Worm (Caenorhabditis elegans) whole organism, L1 larva: ENCODE results near the gene C44B7.5.

Source experiments
- C34B4.2 ChIP-seq: sonication (generic microtip); optimal IDR thresholded peaks from 2 replicates; lab custom pipeline; 2017; ENCODE audit warnings: mild to moderate bottlenecking, missing genetic modification characterization, missing compliant biosample characterization
- Y116A8C.19 ChIP-seq: sonication (generic microtip); optimal IDR thresholded peaks from 2 replicates; lab custom pipeline; 2016; ENCODE audit warnings: missing compliant biosample characterization, missing genetic modification characterization, borderline replicate concordance
- alr-1 ChIP-seq: fragments of 200-800 bp; sonication (Bioruptor generic); optimal IDR thresholded peaks from 2 replicates; lab custom pipeline; 2018; ENCODE audit warnings: borderline replicate concordance, mild to moderate bottlenecking, missing genetic modification characterization, missing compliant biosample characterization
- aly-2 ChIP-seq: fragments of 150-350 bp; optimal IDR thresholded peaks from 2 replicates; lab custom pipeline; 2014; ENCODE audit warnings: missing biosample characterization, missing genetic modification characterization
- ceh-63 ChIP-seq: fragments of 200-800 bp; sonication (Bioruptor generic); optimal IDR thresholded peaks from 2 replicates; lab custom pipeline; 2018; ENCODE audit warnings: mild to moderate bottlenecking, missing genetic modification characterization, missing compliant biosample characterization
- ceh-8 ChIP-seq: fragments of 200-800 bp; sonication (Bioruptor generic); optimal IDR thresholded peaks from 2 replicates; lab custom pipeline; 2018; ENCODE audit warnings: mild to moderate bottlenecking, missing genetic modification characterization, moderate library complexity, missing compliant biosample characterization
- ceh-88 ChIP-seq: fragments of 200-800 bp; sonication (Bioruptor generic); IDR thresholded peaks from 2 replicates; pipeline ENCODE4 v1.3.6; 2022; ENCODE audit warnings: missing genetic modification characterization, missing compliant biosample characterization
- ces-1 ChIP-seq: fragments of 150-350 bp; optimal IDR thresholded peaks from 2 replicates; lab custom pipeline; 2014; ENCODE audit warnings: missing biosample characterization, missing genetic modification reagents, missing genetic modification characterization
- dsc-1 ChIP-seq: sonication (generic microtip); optimal IDR thresholded peaks from 2 replicates; lab custom pipeline; 2016; ENCODE audit warnings: mild to moderate bottlenecking, missing genetic modification characterization, missing compliant biosample characterization
- efl-1 ChIP-seq, 4 experiments: fragments of 150-350 bp; optimal IDR thresholded peaks in 3 of 4; peaks in 1 of 4; 1 replicate in 1 of 4; 2 replicates in 3 of 4; lab custom pipeline; 2014; ENCODE audit warnings: missing biosample characterization in 2 of 4, missing genetic modification characterization in 2 of 4, missing genetic modification reagents in 2 of 4
- elt-2 ChIP-seq: sonication (generic microtip); optimal IDR thresholded peaks from 2 replicates; lab custom pipeline; 2016; ENCODE audit warnings: missing genetic modification characterization, mild to moderate bottlenecking, inconsistent platforms, missing compliant biosample characterization, missing genetic modification reagents
- elt-3 ChIP-seq, 6 experiments: fragments of 150-350 bp in 1 of 6; sonication (generic microtip); optimal IDR thresholded peaks; 2 replicates each; lab custom pipeline; 2017 to 2018; ENCODE audit warnings: missing biosample characterization in 6 of 6, missing genetic modification characterization in 6 of 6, inconsistent platforms in 1 of 6
- fkh-10 ChIP-seq: sonication (generic microtip); optimal IDR thresholded peaks from 2 replicates; lab custom pipeline; 2017; ENCODE audit warnings: missing biosample characterization, missing genetic modification reagents, missing genetic modification characterization
- fos-1 ChIP-seq: fragments of 150-350 bp; optimal IDR thresholded peaks from 2 replicates; lab custom pipeline; 2014; ENCODE audit warnings: missing biosample characterization, missing genetic modification characterization
- grh-1 ChIP-seq: fragments of 200-800 bp; sonication (Bioruptor generic); IDR thresholded peaks from 2 replicates; pipeline ENCODE4 v1.3.6; 2022; ENCODE audit warnings: missing genetic modification reagents, missing genetic modification characterization, missing compliant biosample characterization
- hlh-4 ChIP-seq: sonication (generic microtip); optimal IDR thresholded peaks from 2 replicates; lab custom pipeline; 2016; ENCODE audit warnings: mild to moderate bottlenecking, missing genetic modification characterization, missing compliant biosample characterization
- hpl-2 ChIP-seq: fragments of 150-350 bp; optimal IDR thresholded peaks from 2 replicates; lab custom pipeline; 2014; ENCODE audit warnings: missing biosample characterization, missing genetic modification reagents, missing genetic modification characterization
- isw-1 ChIP-seq: fragments of 200-800 bp; sonication (Bioruptor generic); IDR thresholded peaks from 2 replicates; pipeline ENCODE4 v1.3.6; 2022; ENCODE audit warnings: missing genetic modification characterization, missing compliant biosample characterization
- jun-1 ChIP-seq: fragments of 150-350 bp; optimal IDR thresholded peaks from 2 replicates; lab custom pipeline; 2014; ENCODE audit warnings: missing biosample characterization, missing genetic modification reagents, missing genetic modification characterization
- lin-13 ChIP-seq: fragments of 150-350 bp; optimal IDR thresholded peaks from 2 replicates; lab custom pipeline; 2014; ENCODE audit warnings: missing biosample characterization, missing genetic modification reagents, missing genetic modification characterization
- lin-35 ChIP-seq, 2 experiments: fragments of 150-350 bp; optimal IDR thresholded peaks; 2 replicates each; lab custom pipeline; 2014; ENCODE audit warnings: missing biosample characterization in 2 of 2, missing genetic modification characterization in 2 of 2, missing genetic modification reagents in 2 of 2
- lin-39 ChIP-seq: fragments of 150-350 bp; optimal IDR thresholded peaks from 2 replicates; lab custom pipeline; 2014; ENCODE audit warnings: missing biosample characterization, missing genetic modification reagents, missing genetic modification characterization
- lir-3 ChIP-seq: sonication (generic microtip); optimal IDR thresholded peaks from 2 replicates; lab custom pipeline; 2016; ENCODE audit warnings: mild to moderate bottlenecking, missing genetic modification characterization, moderate library complexity, missing compliant biosample characterization; ENCODE audit not compliant: poor library complexity
- mab-9 ChIP-seq: fragments of 200-800 bp; sonication (Bioruptor generic); IDR thresholded peaks from 2 replicates; pipeline ENCODE4 v1.3.6; 2022; ENCODE audit warnings: missing genetic modification reagents, missing genetic modification characterization, missing compliant biosample characterization
- mdl-1 ChIP-seq, 2 experiments: fragments of 150-350 bp; optimal IDR thresholded peaks; 2 replicates each; lab custom pipeline; 2014 to 2017; ENCODE audit warnings: missing biosample characterization in 2 of 2, missing genetic modification characterization in 2 of 2, inconsistent platforms in 1 of 2
- mef-2 ChIP-seq: fragments of 150-350 bp; optimal IDR thresholded peaks from 2 replicates; lab custom pipeline; 2014; ENCODE audit warnings: missing biosample characterization, missing genetic modification characterization
- mep-1 ChIP-seq: fragments of 150-350 bp; optimal IDR thresholded peaks from 2 replicates; lab custom pipeline; 2014; ENCODE audit warnings: missing biosample characterization, missing genetic modification characterization
- nhr-19 ChIP-seq: fragments of 200-800 bp; sonication (Bioruptor generic); conservative IDR thresholded peaks from 2 replicates; pipeline ENCODE4 v1.3.6; 2022; ENCODE audit warnings: missing genetic modification characterization, missing compliant biosample characterization
- nhr-20 ChIP-seq: sonication (generic microtip); optimal IDR thresholded peaks from 2 replicates; lab custom pipeline; 2016; ENCODE audit warnings: mild to moderate bottlenecking, missing genetic modification characterization, missing compliant biosample characterization
- nhr-237 ChIP-seq: fragments of 150-350 bp; optimal IDR thresholded peaks from 2 replicates; lab custom pipeline; 2014; ENCODE audit warnings: missing biosample characterization, missing genetic modification characterization
- nhr-47 ChIP-seq: sonication (generic microtip); optimal IDR thresholded peaks from 2 replicates; lab custom pipeline; 2016; ENCODE audit warnings: mild to moderate bottlenecking, missing genetic modification characterization, moderate library complexity, missing compliant biosample characterization
- nhr-76 ChIP-seq: sonication (generic microtip); optimal IDR thresholded peaks from 2 replicates; lab custom pipeline; 2017; ENCODE audit warnings: missing biosample characterization, missing genetic modification characterization
- nhr-77 ChIP-seq: fragments of 150-350 bp; optimal IDR thresholded peaks from 2 replicates; lab custom pipeline; 2014; ENCODE audit warnings: missing biosample characterization, missing genetic modification characterization
- nhr-85 ChIP-seq: sonication (generic microtip); peaks from one replicate; lab custom pipeline; 2016; ENCODE audit warnings: missing genetic modification characterization, inconsistent platforms, missing compliant biosample characterization
- nhr-90 ChIP-seq: sonication (generic microtip); optimal IDR thresholded peaks from 2 replicates; lab custom pipeline; 2016; ENCODE audit warnings: mild to moderate bottlenecking, missing genetic modification characterization, missing compliant biosample characterization; ENCODE audit not compliant: poor library complexity
- rnt-1 ChIP-seq: sonication (generic microtip); optimal IDR thresholded peaks from 2 replicates; lab custom pipeline; 2016; ENCODE audit warnings: mild to moderate bottlenecking, missing genetic modification characterization, moderate library complexity, missing compliant biosample characterization
- snpc-4 ChIP-seq: fragments of 150-350 bp; optimal IDR thresholded peaks from 2 replicates; lab custom pipeline; 2014; ENCODE audit warnings: missing biosample characterization, missing genetic modification characterization
- snu-23 ChIP-seq: sonication (generic microtip); optimal IDR thresholded peaks from 2 replicates; lab custom pipeline; 2016; ENCODE audit warnings: missing genetic modification characterization, missing compliant biosample characterization
- sox-4 ChIP-seq: sonication (generic microtip); optimal IDR thresholded peaks from 2 replicates; lab custom pipeline; 2016; ENCODE audit warnings: missing genetic modification characterization, missing compliant biosample characterization
- sptf-1 ChIP-seq: fragments of 150-350 bp; optimal IDR thresholded peaks from 2 replicates; lab custom pipeline; 2014; ENCODE audit warnings: missing biosample characterization, missing genetic modification characterization
- swsn-7 ChIP-seq: sonication (generic microtip); optimal IDR thresholded peaks from 2 replicates; lab custom pipeline; 2016; ENCODE audit warnings: missing genetic modification characterization, missing compliant biosample characterization
- tlp-1 ChIP-seq: fragments of 150-350 bp; optimal IDR thresholded peaks from 2 replicates; lab custom pipeline; 2014; ENCODE audit warnings: missing biosample characterization, missing genetic modification characterization
- unc-30 ChIP-seq: sonication (generic microtip); optimal IDR thresholded peaks from 2 replicates; lab custom pipeline; 2017; ENCODE audit warnings: missing biosample characterization, missing genetic modification characterization
- unc-62 ChIP-seq: fragments of 150-350 bp; optimal IDR thresholded peaks from 2 replicates; lab custom pipeline; 2014; ENCODE audit warnings: missing biosample characterization, missing genetic modification reagents, missing genetic modification characterization
- unc-86 ChIP-seq: sonication (generic microtip); optimal IDR thresholded peaks from 2 replicates; lab custom pipeline; 2016; ENCODE audit warnings: missing genetic modification characterization, missing compliant biosample characterization
- unc-98 ChIP-seq: fragments of 200-800 bp; sonication (Bioruptor generic); IDR thresholded peaks from 2 replicates; pipeline ENCODE4 v1.3.6; 2022; ENCODE audit warnings: missing genetic modification characterization, missing compliant biosample characterization
- vab-15 ChIP-seq: sonication (generic microtip); optimal IDR thresholded peaks from 2 replicates; lab custom pipeline; 2017; ENCODE audit warnings: missing genotype, mild to moderate bottlenecking, missing genetic modification characterization, missing compliant biosample characterization
- xbp-1 ChIP-seq: sonication (generic microtip); optimal IDR thresholded peaks from 2 replicates; lab custom pipeline; 2016; ENCODE audit warnings: missing genetic modification characterization, missing compliant biosample characterization
- zag-1 ChIP-seq: fragments of 150-350 bp; optimal IDR thresholded peaks from 2 replicates; lab custom pipeline; 2014; ENCODE audit warnings: missing biosample characterization, missing genetic modification characterization
- zip-4 ChIP-seq: fragments of 200-800 bp; sonication (Bioruptor generic); optimal IDR thresholded peaks from 2 replicates; lab custom pipeline; 2018; ENCODE audit warnings: mild to moderate bottlenecking, missing genetic modification characterization, moderate library complexity, missing compliant biosample characterization
- ztf-11 ChIP-seq, 2 experiments: sonication (generic microtip); optimal IDR thresholded peaks; 2 replicates each; lab custom pipeline; 2016 to 2017; ENCODE audit warnings: missing genetic modification characterization in 2 of 2, missing biosample characterization in 1 of 2, missing compliant biosample characterization in 1 of 2
- ztf-4 ChIP-seq: fragments of 150-350 bp; optimal IDR thresholded peaks from 2 replicates; lab custom pipeline; 2014; ENCODE audit warnings: missing biosample characterization, missing genetic modification characterization

Gene C44B7.5

DNA sequence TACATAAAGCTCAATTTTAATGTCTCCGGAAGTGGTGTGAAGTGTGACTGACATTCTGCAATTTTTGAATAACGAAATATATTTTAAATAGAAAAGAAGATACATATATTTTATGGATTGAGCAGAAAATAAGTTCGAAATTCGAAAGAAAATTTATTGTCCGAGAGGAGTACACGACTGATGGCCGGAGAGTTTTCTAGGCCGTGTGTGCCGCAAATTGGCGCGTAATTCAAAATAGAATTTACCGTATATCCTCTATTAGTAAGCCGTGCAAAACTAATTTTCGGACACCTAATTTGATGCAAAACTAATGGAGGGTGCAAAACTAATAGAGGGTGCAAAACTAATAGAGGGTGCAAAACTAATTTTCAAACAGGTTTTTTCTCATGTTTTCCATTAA, 40.9 kb upstream of the C44B7.5 start, which contains the start of gene cyn-10 (continued):
- TF ChIP-seq sptf-1 (tag; lab: Kevin White, UChicago) (no peak), elt-2 (tag; lab: Kevin White, UChicago) (peak; percentile 82), fkh-10 (no peak), ztf-4 (tag; lab: Kevin White, UChicago) (peak; percentile 66), mef-2 (tag; lab: Kevin White, UChicago) (no peak), nhr-85 (tag; lab: Kevin White, UChicago) (peak; percentile 96), nhr-77 (tag; lab: Kevin White, UChicago) (no peak), elt-3 (tag; optimal IDR thresholded peaks at IDR 0.05; lab: Kevin White, UChicago) (peak in 2 of 6 experiments; percentile 52 to 71), grh-1 (GFP tag; lab: Robert Waterston, UW) (peak; percentile 84), mep-1 (peak; percentile 66), ceh-88 (GFP tag; lab: Robert Waterston, UW) (peak; percentile 88), nhr-90 (tag; lab: Kevin White, UChicago) (peak; percentile 96), unc-30 (tag; lab: Kevin White, UChicago) (no peak), nhr-20 (peak; percentile 92), Y116A8C.19 (peak; percentile 91), dsc-1 (tag; lab: Kevin White, UChicago) (peak; percentile 97), hlh-4 (peak; percentile 91), alr-1 (no peak), hpl-2 (GFP tag; lab: Kevin White, UChicago) (no peak), C34B4.2 (tag; lab: Kevin White, UChicago) (peak; percentile 13), tlp-1 (tag; lab: Kevin White, UChicago) (no peak), rnt-1 (tag; lab: Kevin White, UChicago) (peak; percentile 99), sox-4 (tag; lab: Kevin White, UChicago) (peak; percentile 95), xbp-1 (peak; percentile 92), nhr-19 (peak; percentile 95), snpc-4 (tag; lab: Kevin White, UChicago) (peak; percentile 44), lin-39 (tag; lab: Kevin White, UChicago) (peak; percentile 52), fos-1 (tag; lab: Kevin White, UChicago) (no peak), nhr-237 (tag; lab: Kevin White, UChicago) (no peak), lin-13 (GFP tag; lab: Kevin White, UChicago) (peak; percentile 31), aly-2 (tag; lab: Kevin White, UChicago) (no peak), jun-1 (tag; lab: Kevin White, UChicago) (no peak), mab-9 (GFP tag; lab: Robert Waterston, UW) (peak; percentile 95), unc-86 (tag; lab: Kevin White, UChicago) (peak; percentile 84), ces-1 (GFP tag; lab: Kevin White, UChicago) (no peak), swsn-7 (tag; lab: Kevin White, UChicago) (peak; percentile 93), vab-15 (tag; lab: Kevin White, UChicago) (peak; percentile 72), ceh-8 (GFP tag; lab: Kevin White, UChicago) (peak; percentile 75), unc-98 (GFP tag; lab: Robert Waterston, UW) (peak; percentile 97), lin-35 (GFP tag; optimal IDR thresholded peaks at IDR 0.05; lab: Kevin White, UChicago) (peak; percentile 96 to 97), ceh-63 (peak; percentile 79), ztf-11 (tag; optimal IDR thresholded peaks at IDR 0.05; lab: Kevin White, UChicago) (peak in 1 of 2 experiments; percentile 99), snu-23 (GFP tag; lab: Kevin White, UChicago) (peak; percentile 89), efl-1 (optimal IDR thresholded peaks at IDR 0.05; lab: Kevin White, UChicago) (peak; percentile 97 to 98), efl-1 (GFP tag; optimal IDR thresholded peaks at IDR 0.05 in 1 of 2; lab: Kevin White, UChicago) (peak; percentile 97 to 100), nhr-76 (no peak), nhr-47 (peak; percentile 96), isw-1 (GFP tag; lab: Robert Waterston, UW) (peak; percentile 87), unc-62 (GFP tag; lab: Kevin White, UChicago) (no peak), mdl-1 (tag; optimal IDR thresholded peaks at IDR 0.05; lab: Kevin White, UChicago) (peak in 1 of 2 experiments; percentile 29), zag-1 (tag; lab: Kevin White, UChicago) (no peak), lir-3 (tag; lab: Kevin White, UChicago) (peak; percentile 97), zip-4 (GFP tag; lab: Kevin White, UChicago) (peak; percentile 57)
